Worm (Caenorhabditis elegans) whole organism, L2 larva: ENCODE data around the gene C34B4.4.

ENCODE experiments used
- R02D3.7 ChIP-seq: fragments of 150-350 bp; optimal IDR thresholded peaks from 2 replicates; lab custom pipeline; 2014; ENCODE audit warnings: missing biosample characterization, missing genetic modification characterization
- ama-1 ChIP-seq: fragments of 150-350 bp; optimal IDR thresholded peaks from 2 replicates; lab custom pipeline; 2018; ENCODE audit warnings: inconsistent platforms
- lsy-2 ChIP-seq, 2 experiments: fragments of 150-350 bp in 1 of 2; sonication (generic microtip) in 1 of 2; optimal IDR thresholded peaks; 2 replicates each; lab custom pipeline; 2014 to 2017; ENCODE audit warnings: missing biosample characterization in 2 of 2, missing genetic modification characterization in 2 of 2
- nhr-12 ChIP-seq: fragments of 150-350 bp; optimal IDR thresholded peaks from 2 replicates; lab custom pipeline; 2014; ENCODE audit warnings: missing biosample characterization, missing genetic modification characterization
- nhr-237 ChIP-seq: fragments of 150-350 bp; optimal IDR thresholded peaks from 2 replicates; lab custom pipeline; 2014; ENCODE audit warnings: missing biosample characterization, missing genetic modification characterization
- snpc-4 ChIP-seq: fragments of 150-350 bp; optimal IDR thresholded peaks from 2 replicates; lab custom pipeline; 2014; ENCODE audit warnings: missing biosample characterization, missing genetic modification characterization
- unc-39 ChIP-seq: fragments of 150-350 bp; optimal IDR thresholded peaks from 2 replicates; lab custom pipeline; 2014; ENCODE audit warnings: missing biosample characterization, missing genetic modification characterization

- TF ChIP-seq nhr-12 (tag; lab: Kevin White, UChicago) (no peak), snpc-4 (tag; lab: Kevin White, UChicago) (no peak), ama-1 (lab: Kevin White, UChicago) (no peak), lsy-2 (tag; optimal IDR thresholded peaks at IDR 0.05; lab: Kevin White, UChicago) (no peak), nhr-237 (tag; lab: Kevin White, UChicago) (no peak), unc-39 (no peak), R02D3.7 (no peak)
These were observed 36.6 kb upstream of the C34B4.4 start, which contains the start of gene srr-1 for ce11 chrV:13053635-13054034.
